Fruit fly (Drosophila melanogaster) whole organism, pupa: Measurements from ENCODE around the gene CG13801.

ENCODE experiments used
- CG10348 ChIP-seq: fragments of 200-800 bp; sonication (Bioruptor generic); IDR thresholded peaks from 2 replicates; pipeline ENCODE4 v1.3.6; 2022; ENCODE audit warnings: missing biosample characterization, missing genetic modification characterization
- CG12605 ChIP-seq: fragments of 200-800 bp; sonication (Bioruptor generic); IDR thresholded peaks from 2 replicates; pipeline ENCODE4 v1.3.6; 2022; ENCODE audit warnings: missing biosample characterization, missing genetic modification characterization
- CG13204 ChIP-seq: fragments of 200-800 bp; sonication (Bioruptor generic); optimal IDR thresholded peaks from 2 replicates; lab custom pipeline; 2018; ENCODE audit warnings: missing biosample characterization, mild to moderate bottlenecking, missing genetic modification characterization, moderate library complexity
- CG14655 ChIP-seq: fragments of 200-800 bp; sonication (Bioruptor generic); optimal IDR thresholded peaks from 3 replicates; lab custom pipeline; 2017; ENCODE audit warnings: mild to moderate bottlenecking, missing biosample characterization, missing genetic modification reagents, missing genetic modification characterization
- CG15710 ChIP-seq: fragments of 200-800 bp; sonication (Bioruptor generic); optimal IDR thresholded peaks from 2 replicates; lab custom pipeline; 2018; ENCODE audit warnings: missing biosample characterization, mild to moderate bottlenecking, missing genetic modification characterization, moderate library complexity
- CG17806 ChIP-seq: fragments of 200-800 bp; sonication (Bioruptor generic); optimal IDR thresholded peaks from 2 replicates; lab custom pipeline; 2018; ENCODE audit warnings: missing biosample characterization, mild to moderate bottlenecking, missing genetic modification characterization, moderate library complexity
- CG32121 ChIP-seq: fragments of 200-800 bp; sonication (Bioruptor generic); IDR thresholded peaks from 2 replicates; pipeline ENCODE4 v1.3.6; 2022; ENCODE audit warnings: missing biosample characterization, missing genetic modification characterization
- CG34367 ChIP-seq: fragments of 200-800 bp; sonication (Bioruptor generic); optimal IDR thresholded peaks from 2 replicates; lab custom pipeline; 2018; ENCODE audit warnings: missing biosample characterization, mild to moderate bottlenecking, missing genetic modification characterization
- CG4496 ChIP-seq: fragments of 200-800 bp; sonication (Bioruptor generic); IDR thresholded peaks from 3 replicates; pipeline ENCODE4 v1.3.6; 2022; ENCODE audit warnings: missing biosample characterization, missing genetic modification characterization
- CG8159 ChIP-seq: fragments of 200-800 bp; sonication (Bioruptor generic); optimal IDR thresholded peaks from 3 replicates; lab custom pipeline; 2018; ENCODE audit warnings: missing biosample characterization, mild to moderate bottlenecking, missing genetic modification characterization, moderate library complexity
- CG8301 ChIP-seq: fragments of 200-800 bp; sonication (Bioruptor generic); optimal IDR thresholded peaks from 2 replicates; lab custom pipeline; 2018; ENCODE audit warnings: missing biosample characterization, mild to moderate bottlenecking, missing genetic modification characterization
- CG9948 ChIP-seq: fragments of 200-800 bp; sonication (Bioruptor generic); optimal IDR thresholded peaks from 2 replicates; lab custom pipeline; 2018; ENCODE audit warnings: missing biosample characterization, mild to moderate bottlenecking, missing genetic modification characterization, moderate library complexity
- D1 ChIP-seq: fragments of 200-800 bp; sonication (Bioruptor generic); optimal IDR thresholded peaks from 2 replicates; lab custom pipeline; 2018; ENCODE audit warnings: missing biosample characterization, mild to moderate bottlenecking, missing genetic modification characterization, moderate library complexity
- EcR ChIP-seq: fragments of 200-800 bp; sonication (Bioruptor generic); optimal IDR thresholded peaks from 3 replicates; lab custom pipeline; 2019; ENCODE audit warnings: missing biosample characterization, missing genetic modification characterization, mild to moderate bottlenecking, moderate library complexity, missing genetic modification reagents
- Ets98B ChIP-seq: fragments of 200-800 bp; sonication (Bioruptor generic); IDR thresholded peaks from 2 replicates; pipeline ENCODE4 v1.3.6; 2022; ENCODE audit warnings: missing biosample characterization, missing genetic modification characterization
- Pif1A ChIP-seq: fragments of 200-800 bp; sonication (Bioruptor generic); optimal IDR thresholded peaks from 3 replicates; lab custom pipeline; 2016; ENCODE audit warnings: missing biosample characterization, missing genetic modification characterization
- Pif1B ChIP-seq: fragments of 200-800 bp; sonication (Bioruptor generic); optimal IDR thresholded peaks from 3 replicates; lab custom pipeline; 2016; ENCODE audit warnings: missing biosample characterization, missing genetic modification characterization
- Snoo ChIP-seq: fragments of 200-800 bp; sonication (Bioruptor generic); optimal IDR thresholded peaks from 3 replicates; lab custom pipeline; 2017; ENCODE audit warnings: missing biosample characterization, mild to moderate bottlenecking, missing genetic modification characterization, inconsistent platforms
- fd96Ca ChIP-seq: fragments of 200-800 bp; sonication (Bioruptor generic); IDR thresholded peaks from 3 replicates; pipeline ENCODE4 v1.3.6; 2022; ENCODE audit warnings: missing biosample characterization, missing genetic modification characterization
- gl ChIP-seq: fragments of 200-800 bp; sonication (Bioruptor generic); optimal IDR thresholded peaks from 2 replicates; lab custom pipeline; 2018; ENCODE audit warnings: missing biosample characterization, mild to moderate bottlenecking, missing genetic modification characterization
- rn ChIP-seq: fragments of 200-800 bp; sonication (Bioruptor generic); IDR thresholded peaks from 2 replicates; pipeline ENCODE4 v1.3.6; 2022; ENCODE audit warnings: missing biosample characterization, missing genetic modification characterization

CG13801 gene

dm6 chr3L:2373421-2374043, 13.2 kb downstream of the CG13801 start, which contains the start of the genes mRpL23 and CG9004:
TSS of gene mRpL23 (minus strand) at chr3L:2373704.
TSS of gene CG9004 (plus strand) at chr3L:2373728.
- TF ChIP-seq gl (tag; lab: Kevin White, UChicago) (peak; percentile 96), Pif1B (GFP tag; lab: Kevin White, UChicago) (peak; percentile 98), CG9948 (tag; lab: Kevin White, UChicago) (peak; percentile 99), CG4496 (GFP tag; lab: Robert Waterston, UW) (peak; percentile 100), CG34367 (peak; percentile 99), CG8159 (peak; percentile 99), CG10348 (GFP tag; lab: Robert Waterston, UW) (peak; percentile 99), Ets98B (GFP tag; lab: Robert Waterston, UW) (peak; percentile 100), CG15710 (tag; lab: Kevin White, UChicago) (peak; percentile 100), CG14655 (peak; percentile 99), Pif1A (peak; percentile 99), CG32121 (GFP tag; lab: Robert Waterston, UW) (peak; percentile 100), D1 (tag; lab: Kevin White, UChicago) (no peak), EcR (GFP tag; lab: Kevin White, UChicago) (peak; percentile 39), fd96Ca (peak; percentile 100), CG12605 (GFP tag; lab: Robert Waterston, UW) (peak; percentile 99), CG8301 (tag; lab: Kevin White, UChicago) (peak; percentile 99), CG13204 (peak; percentile 95), rn (peak; percentile 100), Snoo (tag; lab: Kevin White, UChicago) (peak; percentile 99), CG17806 (tag; lab: Kevin White, UChicago) (peak; percentile 99)
- TF ChIP-seq, all 21 proteins: peak for 20

dm6 chr3L:2377114-2377783, 16.9 kb downstream of the CG13801 start, which contains the start of the genes CG15877 and Svil:
TSS of gene CG15877 (minus strand) at chr3L:2377556.
TSS of gene Svil (plus strand) at chr3L:2377655.
- TF ChIP-seq Snoo (tag; lab: Kevin White, UChicago) (peak; percentile 3), CG17806 (tag; lab: Kevin White, UChicago) (no peak), CG12605 (GFP tag; lab: Robert Waterston, UW) (peak; percentile 70)

- no peak for TF ChIP-seq fd96Ca
- TF ChIP-seq CG8301 (tag; lab: Kevin White, UChicago): no peak
- TF ChIP-seq Snoo (tag; lab: Kevin White, UChicago): no peak
- no peak for TF ChIP-seq rn
- no peak for TF ChIP-seq gl (tag; lab: Kevin White, UChicago)
- no peak for TF ChIP-seq Pif1A
- no peak for TF ChIP-seq CG14655
Observed at dm6 chr3L:2378549-2378948, 18.2 kb downstream of the CG13801 start.

dm6 chr3L:2379472-2379871, 19.1 kb downstream of the CG13801 start:
- TF ChIP-seq CG32121 (GFP tag; lab: Robert Waterston, UW): no peak
- no peak for TF ChIP-seq CG14655
- TF ChIP-seq CG12605 (GFP tag; lab: Robert Waterston, UW): no peak
- TF ChIP-seq, all 21 proteins: peak for 0

dm6 chr3L:2385325-2386007, 25.1 kb downstream of the CG13801 start:
- no peak for TF ChIP-seq EcR (GFP tag; lab: Kevin White, UChicago)
- TF ChIP-seq CG8159: no peak
- TF ChIP-seq rn: no peak
- no peak for TF ChIP-seq CG12605 (GFP tag; lab: Robert Waterston, UW)
- no peak for TF ChIP-seq fd96Ca
- TF ChIP-seq D1 (tag; lab: Kevin White, UChicago): no peak
- no peak for TF ChIP-seq Pif1B (GFP tag; lab: Kevin White, UChicago)
- TF ChIP-seq CG4496 (GFP tag; lab: Robert Waterston, UW): no peak
- no peak for TF ChIP-seq CG14655
- TF ChIP-seq CG8301 (tag; lab: Kevin White, UChicago): no peak
- TF ChIP-seq Pif1A: no peak
- no peak for TF ChIP-seq CG17806 (tag; lab: Kevin White, UChicago)
- TF ChIP-seq Ets98B (GFP tag; lab: Robert Waterston, UW): no peak
- TF ChIP-seq CG15710 (tag; lab: Kevin White, UChicago): no peak
- no peak for TF ChIP-seq CG13204
- TF ChIP-seq, all 21 proteins: peak for 0

- TF ChIP-seq CG15710 (tag; lab: Kevin White, UChicago): peak; percentile 69
- TF ChIP-seq gl (tag; lab: Kevin White, UChicago): peak; percentile 49
- peak; percentile 65 for TF ChIP-seq CG13204
- peak; percentile 78 for TF ChIP-seq CG17806 (tag; lab: Kevin White, UChicago)
- peak; percentile 56 for TF ChIP-seq Pif1A
- TF ChIP-seq Pif1B (GFP tag; lab: Kevin White, UChicago): peak; percentile 72
- TF ChIP-seq CG12605 (GFP tag; lab: Robert Waterston, UW): no peak
- TF ChIP-seq CG9948 (tag; lab: Kevin White, UChicago): peak; percentile 68
- TF ChIP-seq CG34367: peak; percentile 62
- TF ChIP-seq CG10348 (GFP tag; lab: Robert Waterston, UW): no peak
- no peak for TF ChIP-seq rn
- no peak for TF ChIP-seq D1 (tag; lab: Kevin White, UChicago)
- TF ChIP-seq CG4496 (GFP tag; lab: Robert Waterston, UW): no peak
- 0 out of 2 replicates have a peak, but pooled peaks have one; percentile 31 for TF ChIP-seq CG32121 (GFP tag; lab: Robert Waterston, UW)
- TF ChIP-seq Snoo (tag; lab: Kevin White, UChicago): no peak
- TF ChIP-seq EcR (GFP tag; lab: Kevin White, UChicago): no peak
- peak; percentile 45 for TF ChIP-seq CG8301 (tag; lab: Kevin White, UChicago)
- TF ChIP-seq fd96Ca: peak; percentile 71
- TF ChIP-seq Ets98B (GFP tag; lab: Robert Waterston, UW): peak; percentile 61
- peak; percentile 67 for TF ChIP-seq CG8159
- TF ChIP-seq CG14655: peak; percentile 67
- TF ChIP-seq, all 21 proteins: peak for 14
Observed at dm6 chr3L:2386433-2386832, 26.1 kb downstream of the CG13801 start.
